Fruit fly (Drosophila melanogaster) whole organism, embryonic: ENCODE data around the gene Pxn.
A peak's percentile ranks its signal among the peaks of the same experiment; 100 is the strongest.

Experiments used
- ATbp ChIP-seq: fragments of 200-800 bp; sonication (Bioruptor generic); optimal IDR thresholded peaks from 2 replicates; lab custom pipeline; 2017; ENCODE audit warnings: missing biosample characterization, mild to moderate bottlenecking, missing genetic modification characterization, missing genetic modification reagents
- Ada2b ChIP-seq: fragments of 200-800 bp; sonication (Bioruptor generic); IDR thresholded peaks from 2 replicates; pipeline ENCODE4 v1.3.6; 2022; ENCODE audit warnings: missing biosample characterization, missing genetic modification characterization
- Blimp-1 ChIP-seq: fragments of 200-800 bp; sonication (Bioruptor generic); optimal IDR thresholded peaks from 3 replicates; lab custom pipeline; 2018; ENCODE audit warnings: missing biosample characterization, missing genetic modification characterization, mild to moderate bottlenecking, moderate library complexity, missing genetic modification reagents
- CG10209 ChIP-seq: fragments of 200-800 bp; sonication (Bioruptor generic); optimal IDR thresholded peaks from 3 replicates; lab custom pipeline; 2017; ENCODE audit warnings: missing biosample characterization, mild to moderate bottlenecking, missing genetic modification characterization, missing genetic modification reagents
- CG10274 ChIP-seq: fragments of 200-800 bp; sonication (Bioruptor generic); optimal IDR thresholded peaks from 3 replicates; lab custom pipeline; 2017; ENCODE audit warnings: missing biosample characterization, mild to moderate bottlenecking, missing genetic modification characterization
- CG12071 ChIP-seq: fragments of 200-800 bp; sonication (Bioruptor generic); optimal IDR thresholded peaks from 3 replicates; lab custom pipeline; 2018; ENCODE audit warnings: missing biosample characterization, mild to moderate bottlenecking, missing genetic modification characterization
- CG12391 ChIP-seq: fragments of 200-800 bp; sonication (Bioruptor generic); optimal IDR thresholded peaks from 3 replicates; lab custom pipeline; 2018; ENCODE audit warnings: missing biosample characterization, mild to moderate bottlenecking, missing genetic modification characterization, moderate library complexity
- CG13123 ChIP-seq: fragments of 200-800 bp; sonication (Bioruptor generic); optimal IDR thresholded peaks from 2 replicates; lab custom pipeline; 2016; ENCODE audit warnings: missing biosample characterization, missing genetic modification characterization
- CG13296 ChIP-seq: fragments of 200-800 bp; sonication (Bioruptor generic); optimal IDR thresholded peaks from 3 replicates; lab custom pipeline; 2018; ENCODE audit warnings: missing biosample characterization, mild to moderate bottlenecking, missing genetic modification characterization
- CG14667 ChIP-seq: fragments of 200-800 bp; sonication (Bioruptor generic); IDR thresholded peaks from 2 replicates; pipeline ENCODE4 v1.3.6; 2022; ENCODE audit warnings: missing biosample characterization, missing genetic modification characterization
- CG18262 ChIP-seq: fragments of 200-800 bp; optimal IDR thresholded peaks from 3 replicates; lab custom pipeline; 2019; ENCODE audit warnings: missing biosample characterization, mild to moderate bottlenecking, missing genetic modification characterization, moderate library complexity
- CG18619 ChIP-seq: fragments of 200-800 bp; sonication (Bioruptor generic); optimal IDR thresholded peaks from 3 replicates; lab custom pipeline; 2017; ENCODE audit warnings: missing biosample characterization, mild to moderate bottlenecking, missing genetic modification characterization
- CG34376 ChIP-seq: fragments of 200-800 bp; sonication (Bioruptor generic); optimal IDR thresholded peaks from 2 replicates; lab custom pipeline; 2018; ENCODE audit warnings: missing biosample characterization, mild to moderate bottlenecking, missing genetic modification characterization
- CG3838 ChIP-seq: fragments of 200-800 bp; sonication (Bioruptor generic); optimal IDR thresholded peaks from 3 replicates; lab custom pipeline; 2016; ENCODE audit warnings: missing biosample characterization, missing genetic modification characterization
- CG3847 ChIP-seq: fragments of 200-800 bp; sonication (Bioruptor generic); IDR thresholded peaks from 2 replicates; pipeline ENCODE4 v1.3.6; 2022; ENCODE audit warnings: missing biosample characterization, missing genetic modification characterization
- CG6791 ChIP-seq: fragments of 200-800 bp; sonication (Bioruptor generic); IDR thresholded peaks from 3 replicates; pipeline ENCODE4 v1.3.6; 2022; ENCODE audit warnings: missing biosample characterization, missing genetic modification characterization; ENCODE audit not compliant: partially characterized antibody
- CG6854 ChIP-seq: fragments of 200-800 bp; sonication (Bioruptor generic); optimal IDR thresholded peaks from 3 replicates; lab custom pipeline; 2017; ENCODE audit warnings: missing biosample characterization, mild to moderate bottlenecking, missing genetic modification characterization
- CG7357 ChIP-seq: fragments of 200-800 bp; sonication (Bioruptor generic); IDR thresholded peaks from 3 replicates; pipeline ENCODE4 v1.3.6; 2022; ENCODE audit warnings: missing biosample characterization, missing genetic modification characterization
- CG8924 ChIP-seq: fragments of 200-800 bp; optimal IDR thresholded peaks from 3 replicates; lab custom pipeline; 2019; ENCODE audit warnings: missing biosample characterization, mild to moderate bottlenecking, missing genetic modification characterization, moderate library complexity
- CG9876 ChIP-seq: fragments of 200-800 bp; sonication (Bioruptor generic); optimal IDR thresholded peaks from 2 replicates; lab custom pipeline; 2016; ENCODE audit warnings: missing biosample characterization, missing genetic modification characterization
- CTCF ChIP-seq: fragments of 200-800 bp; sonication (Bioruptor generic); optimal IDR thresholded peaks from 2 replicates; lab custom pipeline; 2017; ENCODE audit warnings: missing biosample characterization, mild to moderate bottlenecking, missing genetic modification characterization, moderate library complexity
- CoRest ChIP-seq: fragments of 200-800 bp; sonication (Bioruptor generic); optimal IDR thresholded peaks from 3 replicates; lab custom pipeline; 2018; ENCODE audit warnings: missing biosample characterization, mild to moderate bottlenecking, missing genetic modification characterization, moderate library complexity
- Fer2 ChIP-seq: fragments of 200-800 bp; sonication (Bioruptor generic); optimal IDR thresholded peaks from 2 replicates; lab custom pipeline; 2018; ENCODE audit warnings: missing biosample characterization, mild to moderate bottlenecking, missing genetic modification characterization, moderate library complexity
- HLH54F ChIP-seq: fragments of 200-800 bp; sonication (Bioruptor generic); optimal IDR thresholded peaks from 3 replicates; lab custom pipeline; 2016; ENCODE audit warnings: missing biosample characterization, missing genetic modification characterization
- Hand ChIP-seq: fragments of 200-800 bp; sonication (Bioruptor generic); optimal IDR thresholded peaks from 2 replicates; lab custom pipeline; 2017; ENCODE audit warnings: mild to moderate bottlenecking, missing biosample characterization, missing genetic modification reagents, missing genetic modification characterization
- Hey ChIP-seq: fragments of 200-800 bp; sonication (Bioruptor generic); optimal IDR thresholded peaks from 3 replicates; lab custom pipeline; 2018; ENCODE audit warnings: missing biosample characterization, mild to moderate bottlenecking, missing genetic modification characterization
- Med ChIP-seq: fragments of 200-800 bp; sonication (Bioruptor generic); peaks from one replicate; lab custom pipeline; 2016; ENCODE audit warnings: missing biosample characterization, missing genetic modification characterization, mild to moderate bottlenecking, inconsistent platforms, moderate library complexity
- NC2β ChIP-seq: fragments of 200-800 bp; sonication (Bioruptor generic); optimal IDR thresholded peaks from 2 replicates; lab custom pipeline; 2016; ENCODE audit warnings: missing biosample characterization, missing genetic modification characterization
- Scr ChIP-seq: fragments of 200-800 bp; sonication (Bioruptor generic); IDR thresholded peaks from 2 replicates; pipeline ENCODE4 v1.3.6; 2022; ENCODE audit warnings: missing biosample characterization, missing genetic modification characterization; ENCODE audit not compliant: partially characterized antibody
- Sry-δ ChIP-seq: fragments of 200-800 bp; sonication (Bioruptor generic); optimal IDR thresholded peaks from 2 replicates; lab custom pipeline; 2016; ENCODE audit warnings: missing biosample characterization, missing genetic modification characterization
- YL-1 ChIP-seq: fragments of 200-800 bp; sonication (Bioruptor generic); optimal IDR thresholded peaks from 3 replicates; lab custom pipeline; 2017; ENCODE audit warnings: missing biosample characterization, mild to moderate bottlenecking, missing genetic modification characterization
- ase ChIP-seq: fragments of 200-800 bp; sonication (Bioruptor generic); IDR thresholded peaks from 3 replicates; pipeline ENCODE4 v1.3.6; 2022; ENCODE audit warnings: missing biosample characterization, missing genetic modification characterization
- ato ChIP-seq: fragments of 200-800 bp; sonication (Bioruptor generic); IDR thresholded peaks from 2 replicates; pipeline ENCODE4 v1.3.6; 2022; ENCODE audit warnings: missing biosample characterization, missing genetic modification characterization; ENCODE audit not compliant: partially characterized antibody
- bcd ChIP-seq: fragments of 200-800 bp; sonication (Bioruptor generic); optimal IDR thresholded peaks from 2 replicates; lab custom pipeline; 2017; ENCODE audit warnings: missing biosample characterization, mild to moderate bottlenecking, missing genetic modification characterization
- chm ChIP-seq: fragments of 200-800 bp; sonication (Bioruptor generic); IDR thresholded peaks from 2 replicates; pipeline ENCODE4 v1.3.6; 2022; ENCODE audit warnings: missing biosample characterization, missing genetic modification characterization
- da ChIP-seq: fragments of 200-800 bp; sonication (Bioruptor generic); optimal IDR thresholded peaks from 2 replicates; lab custom pipeline; 2016; ENCODE audit warnings: missing biosample characterization, missing genetic modification characterization
- dmrt11E ChIP-seq: fragments of 200-800 bp; sonication (Bioruptor generic); optimal IDR thresholded peaks from 3 replicates; lab custom pipeline; 2018; ENCODE audit warnings: missing biosample characterization, mild to moderate bottlenecking, missing genetic modification characterization, moderate library complexity
- dmrt99B ChIP-seq: fragments of 200-800 bp; sonication (Bioruptor generic); optimal IDR thresholded peaks from 2 replicates; lab custom pipeline; 2018; ENCODE audit warnings: missing biosample characterization, mild to moderate bottlenecking, missing genetic modification characterization, moderate library complexity
- exex ChIP-seq: fragments of 200-800 bp; sonication (Bioruptor generic); optimal IDR thresholded peaks from 4 replicates; lab custom pipeline; 2018; ENCODE audit warnings: missing biosample characterization, mild to moderate bottlenecking, missing genetic modification characterization, moderate library complexity
- ftz-f1 ChIP-seq: fragments of 200-800 bp; sonication (Bioruptor generic); optimal IDR thresholded peaks from 2 replicates; lab custom pipeline; 2016; ENCODE audit warnings: missing biosample characterization, missing genetic modification characterization
- gcm2 ChIP-seq: fragments of 200-800 bp; sonication (Bioruptor generic); optimal IDR thresholded peaks from 2 replicates; lab custom pipeline; 2016; ENCODE audit warnings: missing biosample characterization, missing genetic modification characterization
- lov ChIP-seq, 2 experiments: fragments of 200-800 bp in 1 of 2; fragments of >200 bp in 1 of 2; sonication (Bioruptor generic) in 1 of 2; IDR thresholded peaks in 1 of 2; optimal IDR thresholded peaks in 1 of 2; 2 replicates in 1 of 2; 3 replicates in 1 of 2; pipeline versions ENCODE4 v1.3.6 to Lab custom; 2017 to 2022; ENCODE audit warnings: missing biosample characterization in 1 of 2, missing genetic modification characterization in 1 of 2
- sd ChIP-seq: fragments of 200-800 bp; sonication (Bioruptor generic); optimal IDR thresholded peaks from 3 replicates; lab custom pipeline; 2018; ENCODE audit warnings: missing biosample characterization, mild to moderate bottlenecking, missing genetic modification characterization, moderate library complexity
- sisA ChIP-seq: fragments of 200-800 bp; sonication (Bioruptor generic); IDR thresholded peaks from 2 replicates; pipeline ENCODE4 v1.3.6; 2022; ENCODE audit warnings: missing biosample characterization, missing genetic modification characterization
- slbo ChIP-seq: fragments of 200-800 bp; sonication (Bioruptor generic); IDR thresholded peaks from 2 replicates; pipeline ENCODE4 v1.3.6; 2022; ENCODE audit warnings: missing biosample characterization, missing genetic modification characterization
- tio ChIP-seq: fragments of 200-800 bp; sonication (Bioruptor generic); optimal IDR thresholded peaks from 2 replicates; lab custom pipeline; 2017; ENCODE audit warnings: missing biosample characterization, missing genetic modification characterization, inconsistent platforms
- trem ChIP-seq: fragments of 200-800 bp; optimal IDR thresholded peaks from 3 replicates; lab custom pipeline; 2019; ENCODE audit warnings: missing biosample characterization, mild to moderate bottlenecking, missing genetic modification characterization, moderate library complexity
- wor ChIP-seq: fragments of 200-800 bp; sonication (Bioruptor generic); IDR thresholded peaks from 2 replicates; pipeline ENCODE4 v1.3.6; 2022; ENCODE audit warnings: missing biosample characterization, missing genetic modification characterization
- z ChIP-seq: fragments of 200-800 bp; sonication (Bioruptor generic); IDR thresholded peaks from 3 replicates; pipeline ENCODE4 v1.3.6; 2022; ENCODE audit warnings: missing biosample characterization, missing genetic modification characterization

The Pxn gene

DNA sequence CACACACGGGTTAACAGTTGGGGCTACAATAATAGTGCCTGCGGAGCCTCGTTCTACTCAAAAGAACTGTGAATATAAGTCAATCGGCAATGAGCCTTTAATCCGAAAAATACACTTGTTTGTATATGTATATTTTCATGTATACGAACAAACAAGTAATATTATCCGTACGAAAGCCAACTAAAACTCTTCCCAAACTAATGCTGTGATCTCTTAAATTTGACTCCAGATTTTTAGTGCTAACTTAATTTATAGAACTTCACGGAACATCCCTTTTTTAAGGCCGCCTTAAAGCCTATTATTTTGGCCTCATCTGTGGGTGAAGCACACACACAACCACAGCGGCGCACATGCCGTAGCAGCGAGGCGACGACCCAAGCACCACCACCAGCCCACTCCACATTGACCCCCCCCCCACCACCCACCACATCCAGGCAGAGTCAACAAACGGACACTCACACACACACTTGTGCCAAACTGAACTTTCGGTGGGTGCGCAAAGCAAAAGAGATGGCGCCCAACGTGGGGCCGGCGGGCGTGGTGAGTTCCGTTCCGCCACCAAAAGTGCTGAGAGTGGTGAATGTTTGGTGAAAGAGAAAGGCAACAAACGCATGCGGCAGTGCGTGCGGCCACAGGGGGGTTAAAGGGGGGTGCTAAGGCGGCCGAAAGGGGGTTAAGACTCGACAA lies 45.6 kb downstream of the Pxn start (continued):
- TF ChIP-seq CG14667 (GFP tag; lab: Robert Waterston, UW) (peak; percentile 40; the same call in 1 of the 2 replicates), CG13123 (GFP tag; lab: Kevin White, UChicago) (peak; percentile 56), Ada2b (GFP tag; lab: Robert Waterston, UW) (peak; percentile 74), lov (optimal IDR thresholded peaks at IDR 0.05; lab: Kevin White, UChicago) (no peak), lov (GFP tag; IDR thresholded peaks at IDR 0.05; lab: Robert Waterston, UW) (peak; percentile 65; the same call in 1 of the 3 replicates), Med (GFP tag; lab: Kevin White, UChicago) (peak; percentile 92), Sry-δ (GFP tag; lab: Kevin White, UChicago) (peak; percentile 0), tio (peak; percentile 80), CG7357 (peak; percentile 62; the same call in 2 of the 3 replicates), ftz-f1 (GFP tag; lab: Kevin White, UChicago) (no peak), gcm2 (no peak), CG12391 (peak; percentile 87), sisA (GFP tag; lab: Robert Waterston, UW) (peak; percentile 72), CG18619 (GFP tag; lab: Kevin White, UChicago) (peak; percentile 87), sd (tag; lab: Kevin White, UChicago) (peak; percentile 19), CG3838 (peak; percentile 40), chm (peak; percentile 19; the same call in 1 of the 2 replicates), CG3847 (GFP tag; lab: Robert Waterston, UW) (peak; percentile 66), exex (tag; lab: Kevin White, UChicago) (peak; percentile 40), CG6791 (0 out of 3 replicates have a peak, but pooled peaks have one; percentile 41), Blimp-1 (GFP tag; lab: Kevin White, UChicago) (peak; percentile 66), ato (GFP tag; lab: Robert Waterston, UW) (no peak), CG18262 (tag; lab: Kevin White, UChicago) (peak; percentile 93), Scr (GFP tag; lab: Robert Waterston, UW) (peak; percentile 22; the same call in 1 of the 2 replicates), ase (GFP tag; lab: Robert Waterston, UW) (peak; percentile 45; the same call in 1 of the 3 replicates), Fer2 (peak; percentile 42), CG9876 (GFP tag; lab: Kevin White, UChicago) (peak; percentile 51), trem (tag; lab: Kevin White, UChicago) (peak; percentile 41), dmrt11E (tag; lab: Kevin White, UChicago) (peak; percentile 65), da (no peak), CG10274 (peak; percentile 61), z (GFP tag; lab: Robert Waterston, UW) (no peak), CG6854 (GFP tag; lab: Kevin White, UChicago) (peak; percentile 50), NC2β (GFP tag; lab: Kevin White, UChicago) (peak; percentile 57), bcd (GFP tag; lab: Kevin White, UChicago) (peak; percentile 84), CG8924 (tag; lab: Kevin White, UChicago) (peak; percentile 90), CG12071 (GFP tag; lab: Kevin White, UChicago) (peak; percentile 62), CG34376 (GFP tag; lab: Kevin White, UChicago) (peak; percentile 70), Hand (GFP tag; lab: Kevin White, UChicago) (peak; percentile 87), CTCF (GFP tag; lab: Kevin White, UChicago) (peak; percentile 45), ATbp (GFP tag; lab: Kevin White, UChicago) (peak; percentile 86), wor (GFP tag; lab: Robert Waterston, UW) (peak; percentile 65), HLH54F (peak; percentile 67), CG10209 (peak; percentile 89), CG13296 (peak; percentile 85), CoRest (tag; lab: Kevin White, UChicago) (peak; percentile 90), slbo (GFP tag; lab: Robert Waterston, UW) (peak; percentile 68), dmrt99B (tag; lab: Kevin White, UChicago) (peak; percentile 92), YL-1 (peak; percentile 37), Hey (no peak)
